Fruit fly (Drosophila melanogaster): ENCODE results near the gene Arp6.
A peak's percentile ranks its signal among the peaks of the same experiment; 100 is the strongest.

The Arp6 gene

DNA sequence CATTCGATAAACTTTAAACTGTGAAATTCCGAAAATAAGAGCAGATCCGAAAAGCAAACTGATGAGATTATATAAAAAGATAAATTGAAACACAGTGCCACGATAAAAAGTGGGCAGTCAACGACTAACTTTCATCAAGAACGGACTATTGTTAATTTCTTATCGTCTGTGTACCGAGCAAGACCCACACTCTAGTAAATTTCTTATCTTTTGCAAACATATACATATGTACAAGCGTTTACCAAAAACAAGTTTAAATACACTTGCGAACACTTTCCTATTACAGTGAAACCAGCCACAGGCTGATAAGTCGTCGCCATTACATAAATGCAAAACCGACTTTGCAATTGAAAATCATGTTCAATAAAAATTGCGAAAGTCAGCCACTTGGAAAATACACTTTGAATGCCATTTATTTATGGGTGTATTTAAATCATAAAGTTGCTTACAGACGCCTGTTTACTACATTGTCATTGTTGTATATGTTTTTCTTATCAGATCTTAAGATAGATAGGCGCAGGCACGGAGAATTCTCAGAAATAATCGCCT, 21.8 kb upstream of the Arp6 start:
- TF ChIP-seq cic (GFP tag; optimal IDR thresholded peaks at IDR 0.05) (peak; percentile 26), CG1620 (GFP tag; optimal IDR thresholded peaks at IDR 0.05) (no peak), bab1 (GFP tag; optimal IDR thresholded peaks at IDR 0.05) (no peak), ovo (GFP tag; optimal IDR thresholded peaks at IDR 0.05) (no peak), kay (GFP tag; ENCODE audit: borderline replicate concordance) (peak; percentile 47), CG33017 (tag; optimal IDR thresholded peaks at IDR 0.05) (no peak), Mnt (GFP tag; optimal IDR thresholded peaks at IDR 0.05) (peak; percentile 22), cnc (optimal IDR thresholded peaks at IDR 0.05) (no peak), CG7101 (tag; optimal IDR thresholded peaks at IDR 0.05) (peak; percentile 32), Crg-1 (GFP tag; optimal IDR thresholded peaks at IDR 0.05) (peak; percentile 5), Hr96 (GFP tag; optimal IDR thresholded peaks at IDR 0.05) (no peak)

DNA sequence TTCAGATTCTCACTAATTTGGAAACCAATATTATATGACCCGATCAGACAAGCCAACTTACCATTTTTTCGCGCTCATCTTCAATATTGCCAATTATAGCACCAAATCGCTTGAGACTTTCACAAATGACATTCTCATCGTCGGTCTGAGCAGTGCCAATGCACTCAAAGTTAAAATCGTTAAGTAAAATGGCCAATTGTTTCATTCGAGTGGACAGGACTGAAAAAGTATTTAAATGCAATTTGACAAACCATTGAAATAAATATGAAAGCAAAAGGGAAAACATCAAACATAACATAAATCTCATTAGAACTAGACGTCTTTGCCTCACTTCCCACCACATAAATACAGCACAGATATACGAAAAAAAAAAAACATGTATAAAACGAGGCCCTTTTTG, 19.1 kb upstream of the Arp6 start, which contains the start of gene CG8260:
CG8260 (plus strand) TSS at position 301 of the 400 bp plus-strand sequence.
- TF ChIP-seq Clk (GFP tag; optimal IDR thresholded peaks at IDR 0.05): no peak

DNA sequence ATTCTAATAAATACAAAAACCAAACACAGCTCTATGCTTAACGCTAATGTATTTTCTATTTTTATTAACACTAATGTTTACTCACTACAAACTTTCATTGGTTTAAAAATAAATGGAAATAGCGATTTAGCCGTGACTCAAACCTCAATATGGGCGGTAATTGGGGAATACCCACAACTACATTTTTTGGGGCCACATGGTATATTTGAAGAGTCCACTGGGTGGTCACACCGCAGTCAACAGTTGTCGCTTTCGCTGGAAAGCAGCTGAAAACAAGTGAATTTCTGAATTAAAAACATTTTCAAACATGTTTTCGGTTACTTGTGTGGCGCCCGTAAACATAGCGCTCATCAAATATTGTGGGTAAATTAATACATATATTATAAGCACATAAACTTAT, 12.0 kb upstream of the Arp6 start, which contains the start of gene Mvd:
Mvd (plus strand) TSS at position 222 of the 400 bp plus-strand sequence.
- TF ChIP-seq cnc (optimal IDR thresholded peaks at IDR 0.05) (no peak), CG7101 (tag; optimal IDR thresholded peaks at IDR 0.05) (peak; percentile 4), Crg-1 (GFP tag; optimal IDR thresholded peaks at IDR 0.05) (no peak), CG5204 (GFP tag; optimal IDR thresholded peaks at IDR 0.05) (no peak), bab1 (GFP tag; optimal IDR thresholded peaks at IDR 0.05) (peak; percentile 68), Clk (GFP tag; optimal IDR thresholded peaks at IDR 0.05) (no peak), CG12768 (GFP tag; optimal IDR thresholded peaks at IDR 0.05) (no peak), CG14711 (tag; optimal IDR thresholded peaks at IDR 0.05) (no peak), CG33017 (tag; optimal IDR thresholded peaks at IDR 0.05) (no peak), cic (GFP tag; optimal IDR thresholded peaks at IDR 0.05) (no peak), ovo (GFP tag; optimal IDR thresholded peaks at IDR 0.05) (peak; percentile 2), Mnt (GFP tag; optimal IDR thresholded peaks at IDR 0.05) (peak; percentile 85), pad (GFP tag; optimal IDR thresholded peaks at IDR 0.05) (no peak), toe (GFP tag; optimal IDR thresholded peaks at IDR 0.05) (no peak), CG11617 (GFP tag; optimal IDR thresholded peaks at IDR 0.05) (no peak), Hr96 (GFP tag; optimal IDR thresholded peaks at IDR 0.05) (no peak), CG1620 (GFP tag; optimal IDR thresholded peaks at IDR 0.05) (peak; percentile 37), kay (GFP tag; ENCODE audit: borderline replicate concordance) (peak; percentile 93), tj (GFP tag; optimal IDR thresholded peaks at IDR 0.05) (no peak), CG7045 (GFP tag; optimal IDR thresholded peaks at IDR 0.05) (no peak)

DNA sequence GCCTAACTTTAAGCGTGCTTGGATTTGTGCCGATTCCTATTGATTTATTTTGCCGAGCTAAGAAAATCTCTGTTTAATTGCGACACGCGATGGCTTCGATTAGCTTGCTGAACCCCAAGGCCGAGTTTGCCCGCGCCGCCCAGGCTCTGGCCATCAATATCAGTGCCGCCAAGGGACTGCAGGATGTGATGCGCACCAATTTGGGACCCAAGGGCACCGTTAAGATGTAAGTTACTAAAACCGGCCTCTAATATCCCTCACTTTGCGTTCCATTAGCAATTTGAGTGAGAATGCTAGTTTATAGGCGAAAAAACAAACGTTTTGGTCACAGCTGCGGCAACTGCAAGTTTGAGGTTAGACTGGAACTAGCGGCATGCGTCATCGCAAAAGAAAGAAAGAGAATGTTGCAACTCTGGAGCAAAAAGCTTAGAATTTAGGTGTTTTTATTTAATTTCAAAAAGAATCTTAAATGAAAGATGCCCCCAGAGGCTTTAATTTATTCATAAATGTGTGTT, 9.8 kb upstream of the Arp6 start:
- no peak for TF ChIP-seq CG7101 (tag; optimal IDR thresholded peaks at IDR 0.05)
- no peak for TF ChIP-seq toe (GFP tag; optimal IDR thresholded peaks at IDR 0.05)
- no peak for TF ChIP-seq CG11617 (GFP tag; optimal IDR thresholded peaks at IDR 0.05)
- no peak for TF ChIP-seq CG7045 (GFP tag; optimal IDR thresholded peaks at IDR 0.05)
- TF ChIP-seq CG1620 (GFP tag; optimal IDR thresholded peaks at IDR 0.05): no peak
- TF ChIP-seq CG14711 (tag; optimal IDR thresholded peaks at IDR 0.05): no peak
- no peak for TF ChIP-seq Clk (GFP tag; optimal IDR thresholded peaks at IDR 0.05)
- TF ChIP-seq Hr96 (GFP tag; optimal IDR thresholded peaks at IDR 0.05): no peak
- peak; percentile 88 for TF ChIP-seq kay (GFP tag; ENCODE audit: borderline replicate concordance)
- TF ChIP-seq Mnt (GFP tag; optimal IDR thresholded peaks at IDR 0.05): peak; percentile 4
- TF ChIP-seq cnc (optimal IDR thresholded peaks at IDR 0.05): no peak

DNA sequence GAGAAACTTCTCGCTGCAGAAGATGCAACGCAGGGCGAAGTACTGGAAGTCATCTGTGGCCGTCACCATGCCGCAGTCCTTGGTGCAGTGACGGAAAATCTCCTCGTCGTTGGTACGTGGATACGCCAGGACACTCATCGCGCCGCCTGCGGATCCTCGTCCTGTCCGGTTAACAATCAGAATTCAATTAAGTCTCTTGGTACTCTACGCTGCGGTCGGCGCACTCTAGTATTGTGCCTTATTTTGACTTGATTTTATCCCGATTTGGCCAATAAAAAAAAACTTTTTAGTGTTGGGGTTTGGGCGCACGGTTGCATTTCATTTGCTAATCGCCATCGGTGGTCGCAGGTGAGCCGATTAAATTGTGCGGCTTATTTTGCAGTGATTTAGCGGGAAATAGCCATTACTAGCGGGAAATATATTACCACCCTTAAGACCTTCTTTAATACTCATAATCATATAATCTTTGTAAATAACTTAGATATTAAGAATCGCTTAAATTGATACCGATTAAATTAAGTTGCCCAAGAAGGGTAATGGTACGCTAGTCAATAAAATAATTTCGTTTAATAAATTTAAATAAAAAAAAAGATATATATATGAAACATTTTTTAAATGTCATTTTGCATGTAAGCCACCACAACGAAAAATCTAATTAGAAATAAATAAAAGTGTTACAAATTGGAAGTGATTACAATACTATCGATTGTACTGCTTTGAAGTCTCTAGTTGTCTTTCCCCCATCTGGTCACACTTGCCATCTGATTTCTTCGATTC, 9.2 kb upstream of the Arp6 start, which contains the start of the genes CG8944 and CCT6:
CG8944 (minus strand) TSS at position 327 of the 777 bp plus-strand sequence.
CCT6 (plus strand) TSS at position 744 of the 777 bp plus-strand sequence.
- no peak for TF ChIP-seq CG33017 (tag; optimal IDR thresholded peaks at IDR 0.05)
- TF ChIP-seq CG11617 (GFP tag; optimal IDR thresholded peaks at IDR 0.05): peak; percentile 49
- TF ChIP-seq Mnt (GFP tag; optimal IDR thresholded peaks at IDR 0.05): peak; percentile 34
- peak; percentile 18 for TF ChIP-seq tj (GFP tag; optimal IDR thresholded peaks at IDR 0.05)
- peak; percentile 5 for TF ChIP-seq CG12768 (GFP tag; optimal IDR thresholded peaks at IDR 0.05)
- peak; percentile 49 for TF ChIP-seq CG7101 (tag; optimal IDR thresholded peaks at IDR 0.05)
- TF ChIP-seq CG1620 (GFP tag; optimal IDR thresholded peaks at IDR 0.05): peak; percentile 21
- peak; percentile 22 for TF ChIP-seq ovo (GFP tag; optimal IDR thresholded peaks at IDR 0.05)
- no peak for TF ChIP-seq CG14711 (tag; optimal IDR thresholded peaks at IDR 0.05)

DNA sequence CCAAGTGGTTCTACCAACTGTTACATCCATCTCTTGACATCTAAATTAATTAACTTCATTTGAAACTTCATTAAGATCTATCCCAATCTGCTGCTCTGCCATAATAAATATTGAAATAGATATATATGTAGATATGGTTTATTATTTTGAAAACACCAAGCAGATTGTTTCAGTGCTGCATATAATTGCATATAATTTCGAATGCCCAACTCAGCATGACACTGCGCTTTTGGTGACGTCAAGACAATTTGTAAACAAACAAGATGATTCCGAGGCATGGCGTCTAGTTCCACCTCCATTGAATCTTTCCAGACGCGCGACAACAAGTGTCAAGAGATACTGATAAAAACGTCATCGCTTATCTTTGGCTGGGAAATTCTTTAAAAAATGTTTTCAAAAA, 4.0 kb upstream of the Arp6 start:
- TF ChIP-seq Clk (GFP tag; optimal IDR thresholded peaks at IDR 0.05) (no peak), CG5204 (GFP tag; optimal IDR thresholded peaks at IDR 0.05) (no peak), CG1620 (GFP tag; optimal IDR thresholded peaks at IDR 0.05) (no peak), ovo (GFP tag; optimal IDR thresholded peaks at IDR 0.05) (no peak), CG12768 (GFP tag; optimal IDR thresholded peaks at IDR 0.05) (no peak), Hr96 (GFP tag; optimal IDR thresholded peaks at IDR 0.05) (no peak), cic (GFP tag; optimal IDR thresholded peaks at IDR 0.05) (no peak), toe (GFP tag; optimal IDR thresholded peaks at IDR 0.05) (no peak), bab1 (GFP tag; optimal IDR thresholded peaks at IDR 0.05) (no peak), CG33017 (tag; optimal IDR thresholded peaks at IDR 0.05) (no peak), CG14711 (tag; optimal IDR thresholded peaks at IDR 0.05) (peak; percentile 33), kay (GFP tag; ENCODE audit: borderline replicate concordance) (no peak), pad (GFP tag; optimal IDR thresholded peaks at IDR 0.05) (no peak), cnc (optimal IDR thresholded peaks at IDR 0.05) (peak; percentile 97 to 100), CG7101 (tag; optimal IDR thresholded peaks at IDR 0.05) (peak; percentile 31), CG11617 (GFP tag; optimal IDR thresholded peaks at IDR 0.05) (no peak), Crg-1 (GFP tag; optimal IDR thresholded peaks at IDR 0.05) (no peak), Mnt (GFP tag; optimal IDR thresholded peaks at IDR 0.05) (no peak), CG7045 (GFP tag; optimal IDR thresholded peaks at IDR 0.05) (no peak), tj (GFP tag; optimal IDR thresholded peaks at IDR 0.05) (peak; percentile 5)
